Fruit fly (Drosophila melanogaster) whole organism, embryonic: ENCODE measurements around the gene CG14613.

Source experiments
- Atf6 ChIP-seq: fragments of 200-800 bp; sonication (Bioruptor generic); IDR thresholded peaks from 2 replicates; pipeline ENCODE4 v1.3.6; 2022; ENCODE audit warnings: missing biosample characterization, missing genetic modification characterization
- BEAF-32 ChIP-seq: fragments of 200-800 bp; sonication (Bioruptor generic); optimal IDR thresholded peaks from 3 replicates; lab custom pipeline; 2017; ENCODE audit warnings: missing biosample characterization, missing genetic modification characterization, mild to moderate bottlenecking, moderate library complexity, missing genetic modification reagents
- CG10267 ChIP-seq: fragments of 200-800 bp; sonication (Bioruptor generic); optimal IDR thresholded peaks from 2 replicates; lab custom pipeline; 2018; ENCODE audit warnings: missing biosample characterization, mild to moderate bottlenecking, missing genetic modification characterization, moderate library complexity
- CG10959 ChIP-seq: fragments of 200-800 bp; sonication (Bioruptor generic); IDR thresholded peaks from 2 replicates; pipeline ENCODE4 v1.3.6; 2022; ENCODE audit warnings: missing biosample characterization, missing genetic modification characterization
- CG1603 ChIP-seq: fragments of 200-800 bp; sonication (Bioruptor generic); optimal IDR thresholded peaks from 2 replicates; lab custom pipeline; 2019; ENCODE audit warnings: missing biosample characterization, mild to moderate bottlenecking, missing genetic modification characterization, moderate library complexity
- CG16813 ChIP-seq: fragments of 200-800 bp; sonication (Bioruptor generic); IDR thresholded peaks from 3 replicates; pipeline ENCODE4 v1.3.6; 2022; ENCODE audit warnings: missing biosample characterization, missing genetic modification characterization; ENCODE audit not compliant: partially characterized antibody
- CG17186 ChIP-seq: fragments of 200-800 bp; sonication (Bioruptor generic); optimal IDR thresholded peaks from 3 replicates; lab custom pipeline; 2017; ENCODE audit warnings: missing biosample characterization, missing genetic modification reagents, missing genetic modification characterization
- CG17328 ChIP-seq: fragments of 200-800 bp; sonication (Bioruptor generic); IDR thresholded peaks from 2 replicates; pipeline ENCODE4 v1.3.6; 2022; ENCODE audit warnings: missing biosample characterization, missing genetic modification characterization
- CG17612 ChIP-seq: fragments of 200-800 bp; sonication (Bioruptor generic); IDR thresholded peaks from 2 replicates; pipeline ENCODE4 v1.3.6; 2022; ENCODE audit warnings: missing biosample characterization, missing genetic modification characterization
- CG2116 ChIP-seq: fragments of 200-800 bp; sonication (Bioruptor generic); optimal IDR thresholded peaks from 3 replicates; lab custom pipeline; 2018; ENCODE audit warnings: missing biosample characterization, mild to moderate bottlenecking, missing genetic modification characterization
- CG30020 ChIP-seq: fragments of 200-800 bp; optimal IDR thresholded peaks from 2 replicates; lab custom pipeline; 2019; ENCODE audit warnings: missing biosample characterization, mild to moderate bottlenecking, missing genetic modification characterization, moderate library complexity
- CG34224 ChIP-seq: fragments of 200-800 bp; sonication (Bioruptor generic); IDR thresholded peaks from 3 replicates; pipeline ENCODE4 v1.3.6; 2022; ENCODE audit warnings: missing biosample characterization, missing genetic modification characterization; ENCODE audit not compliant: partially characterized antibody
- CG7928 ChIP-seq: fragments of 200-800 bp; sonication (Bioruptor generic); optimal IDR thresholded peaks from 2 replicates; lab custom pipeline; 2017; ENCODE audit warnings: missing biosample characterization, mild to moderate bottlenecking, missing genetic modification characterization
- CG7963 ChIP-seq: fragments of 200-800 bp; sonication (Bioruptor generic); IDR thresholded peaks from 3 replicates; pipeline ENCODE4 v1.3.6; 2022; ENCODE audit warnings: missing biosample characterization, missing genetic modification characterization; ENCODE audit not compliant: partially characterized antibody
- CG8290 ChIP-seq, 3 experiments: fragments of 200-800 bp; sonication (Bioruptor generic); optimal IDR thresholded peaks; 2 replicates each; lab custom pipeline; 2016 to 2019; ENCODE audit warnings: missing biosample characterization in 3 of 3, missing genetic modification characterization in 3 of 3, mild to moderate bottlenecking in 2 of 3, moderate library complexity in 1 of 3
- CG9797 ChIP-seq: fragments of 200-800 bp; sonication (Bioruptor generic); optimal IDR thresholded peaks from 3 replicates; lab custom pipeline; 2018; ENCODE audit warnings: missing biosample characterization, mild to moderate bottlenecking, missing genetic modification characterization
- CoRest ChIP-seq: fragments of 200-800 bp; sonication (Bioruptor generic); optimal IDR thresholded peaks from 3 replicates; lab custom pipeline; 2018; ENCODE audit warnings: missing biosample characterization, mild to moderate bottlenecking, missing genetic modification characterization, moderate library complexity
- D19A ChIP-seq: fragments of 200-800 bp; optimal IDR thresholded peaks from 3 replicates; lab custom pipeline; 2019; ENCODE audit warnings: missing biosample characterization, mild to moderate bottlenecking, missing genetic modification characterization, moderate library complexity
- Dad ChIP-seq: fragments of 200-800 bp; sonication (Bioruptor generic); optimal IDR thresholded peaks from 3 replicates; lab custom pipeline; 2016; ENCODE audit warnings: missing biosample characterization, missing genetic modification characterization
- Dp ChIP-seq: fragments of 200-800 bp; sonication (Bioruptor generic); optimal IDR thresholded peaks from 2 replicates; lab custom pipeline; 2018; ENCODE audit warnings: missing biosample characterization, mild to moderate bottlenecking, missing genetic modification characterization, moderate library complexity
- Dref ChIP-seq: fragments of 200-800 bp; sonication (Bioruptor generic); IDR thresholded peaks from 2 replicates; pipeline ENCODE4 v1.3.6; 2022; ENCODE audit warnings: missing biosample characterization, missing genetic modification characterization
- E2f2 ChIP-seq: fragments of 200-800 bp; sonication (Bioruptor generic); IDR thresholded peaks from 2 replicates; pipeline ENCODE4 v1.3.6; 2022; ENCODE audit warnings: missing biosample characterization, missing genetic modification characterization
- Ets97D ChIP-seq: fragments of 200-800 bp; sonication (Bioruptor generic); optimal IDR thresholded peaks from 3 replicates; lab custom pipeline; 2016; ENCODE audit warnings: missing biosample characterization, missing genetic modification characterization
- Med ChIP-seq: fragments of 200-800 bp; sonication (Bioruptor generic); peaks from one replicate; lab custom pipeline; 2016; ENCODE audit warnings: missing biosample characterization, missing genetic modification characterization, mild to moderate bottlenecking, inconsistent platforms, moderate library complexity
- Nf-YB ChIP-seq: fragments of 200-800 bp; sonication (Bioruptor generic); optimal IDR thresholded peaks from 3 replicates; lab custom pipeline; 2019; ENCODE audit warnings: missing biosample characterization, mild to moderate bottlenecking, missing genetic modification characterization, moderate library complexity
- Nf-YC ChIP-seq: fragments of 200-800 bp; optimal IDR thresholded peaks from 3 replicates; lab custom pipeline; 2019; ENCODE audit warnings: missing biosample characterization, mild to moderate bottlenecking, missing genetic modification characterization, moderate library complexity
- Opbp ChIP-seq: fragments of 200-800 bp; sonication (Bioruptor generic); IDR thresholded peaks from 3 replicates; pipeline ENCODE4 v1.3.6; 2022; ENCODE audit warnings: missing biosample characterization, missing genetic modification characterization; ENCODE audit not compliant: partially characterized antibody
- Scr ChIP-seq: fragments of 200-800 bp; sonication (Bioruptor generic); IDR thresholded peaks from 2 replicates; pipeline ENCODE4 v1.3.6; 2022; ENCODE audit warnings: missing biosample characterization, missing genetic modification characterization; ENCODE audit not compliant: partially characterized antibody
- Sin3A ChIP-seq: fragments of >200 bp; optimal IDR thresholded peaks from 2 replicates; lab custom pipeline; 2018
- Sry-δ ChIP-seq: fragments of 200-800 bp; sonication (Bioruptor generic); optimal IDR thresholded peaks from 2 replicates; lab custom pipeline; 2016; ENCODE audit warnings: missing biosample characterization, missing genetic modification characterization
- br ChIP-seq: fragments of >200 bp; optimal IDR thresholded peaks from 2 replicates; lab custom pipeline; 2017
- crc ChIP-seq: fragments of 200-800 bp; sonication (Bioruptor generic); optimal IDR thresholded peaks from 2 replicates; lab custom pipeline; 2016; ENCODE audit warnings: missing biosample characterization, missing genetic modification characterization
- crp ChIP-seq, 2 experiments: fragments of 200-800 bp; sonication (Bioruptor generic); optimal IDR thresholded peaks; 2 replicates in 1 of 2; 3 replicates in 1 of 2; lab custom pipeline; 2017; ENCODE audit warnings: missing biosample characterization in 2 of 2, missing genetic modification characterization in 2 of 2, mild to moderate bottlenecking in 1 of 2, moderate library complexity in 1 of 2
- fd3F ChIP-seq: fragments of 200-800 bp; sonication (Bioruptor generic); optimal IDR thresholded peaks from 2 replicates; lab custom pipeline; 2018; ENCODE audit warnings: missing biosample characterization, mild to moderate bottlenecking, missing genetic modification characterization, moderate library complexity
- gfzf ChIP-seq: fragments of 200-800 bp; sonication (Bioruptor generic); optimal IDR thresholded peaks from 2 replicates; lab custom pipeline; 2016; ENCODE audit warnings: missing biosample characterization, mild to moderate bottlenecking, missing genetic modification characterization, moderate library complexity
- ham ChIP-seq: fragments of 200-800 bp; sonication (Bioruptor generic); IDR thresholded peaks from 2 replicates; pipeline ENCODE4 v1.3.6; 2022; ENCODE audit warnings: missing biosample characterization, missing genetic modification characterization
- mld ChIP-seq: fragments of 200-800 bp; sonication (Bioruptor generic); IDR thresholded peaks from 3 replicates; pipeline ENCODE4 v1.3.6; 2022; ENCODE audit warnings: missing biosample characterization, missing genetic modification characterization; ENCODE audit not compliant: partially characterized antibody
- phol ChIP-seq: fragments of 200-800 bp; sonication (Bioruptor generic); optimal IDR thresholded peaks from 3 replicates; lab custom pipeline; 2018; ENCODE audit warnings: missing biosample characterization, mild to moderate bottlenecking, missing genetic modification characterization, moderate library complexity
- row ChIP-seq: fragments of 200-800 bp; sonication (Bioruptor generic); IDR thresholded peaks from 3 replicates; pipeline ENCODE4 v1.3.6; 2022; ENCODE audit warnings: missing biosample characterization, missing genetic modification characterization
- scrt ChIP-seq: fragments of 200-800 bp; sonication (Bioruptor generic); optimal IDR thresholded peaks from 2 replicates; lab custom pipeline; 2018; ENCODE audit warnings: missing biosample characterization, mild to moderate bottlenecking, missing genetic modification characterization, moderate library complexity
- sd ChIP-seq: fragments of 200-800 bp; sonication (Bioruptor generic); optimal IDR thresholded peaks from 3 replicates; lab custom pipeline; 2018; ENCODE audit warnings: missing biosample characterization, mild to moderate bottlenecking, missing genetic modification characterization, moderate library complexity
- slbo ChIP-seq: fragments of 200-800 bp; sonication (Bioruptor generic); IDR thresholded peaks from 2 replicates; pipeline ENCODE4 v1.3.6; 2022; ENCODE audit warnings: missing biosample characterization, missing genetic modification characterization
- slp2 ChIP-seq: fragments of 200-800 bp; sonication (Bioruptor generic); optimal IDR thresholded peaks from 2 replicates; lab custom pipeline; 2016; ENCODE audit warnings: missing biosample characterization, missing genetic modification characterization
- stwl ChIP-seq: fragments of 200-800 bp; sonication (Bioruptor generic); optimal IDR thresholded peaks from 3 replicates; lab custom pipeline; 2018; ENCODE audit warnings: missing biosample characterization, mild to moderate bottlenecking, missing genetic modification characterization, moderate library complexity
- ttk ChIP-seq: fragments of 200-800 bp; sonication (Bioruptor generic); IDR thresholded peaks from 2 replicates; pipeline ENCODE4 v2.1.2; 2022; ENCODE audit warnings: missing biosample characterization, missing genetic modification characterization
- zfh1 ChIP-seq: fragments of 200-800 bp; sonication (Bioruptor generic); IDR thresholded peaks from 3 replicates; pipeline ENCODE4 v1.3.6; 2022; ENCODE audit warnings: missing biosample characterization, missing genetic modification characterization

Gene CG14613

dm6 chrX:22486487-22486886 is 14.7 kb upstream of the CG14613 start (continued):
- TF ChIP-seq Nf-YB (GFP tag; lab: Kevin White, UChicago), result no peak
- 0 out of 3 replicates have a peak, but pooled peaks have one; percentile 37 for TF ChIP-seq CG7963
- no peak for TF ChIP-seq ham (GFP tag; lab: Robert Waterston, UW)

dm6 chrX:22481860-22482544 is 10.2 kb upstream of the CG14613 start, which contains the start of the genes Cp110 and CG12576:
Gene Cp110 (plus strand): TSS chrX:22482082.
Gene CG12576 (minus strand): TSS chrX:22482357.
- peak; percentile 8 for TF ChIP-seq CG17186 (GFP tag; lab: Kevin White, UChicago)
- peak; percentile 54 for TF ChIP-seq Med (GFP tag; lab: Kevin White, UChicago)
- peak; percentile 66 for TF ChIP-seq BEAF-32 (GFP tag; lab: Kevin White, UChicago)
- peak; percentile 60 for TF ChIP-seq scrt (GFP tag; lab: Kevin White, UChicago)
- peak; percentile 30 for TF ChIP-seq CG30020 (tag; lab: Kevin White, UChicago)
- TF ChIP-seq stwl (tag; lab: Kevin White, UChicago), result peak; percentile 19
- TF ChIP-seq slp2 (GFP tag; lab: Kevin White, UChicago), result no peak
- TF ChIP-seq Nf-YC, result peak; percentile 23
- TF ChIP-seq CG34224 (GFP tag; lab: Robert Waterston, UW), result no peak
- peak; percentile 79 for TF ChIP-seq CG7928 (GFP tag; lab: Kevin White, UChicago)
- peak; percentile 74 for TF ChIP-seq E2f2 (GFP tag; lab: Robert Waterston, UW)
- peak; percentile 3 for TF ChIP-seq CoRest (tag; lab: Kevin White, UChicago)
- TF ChIP-seq Dad, result no peak
- peak in 1 of 2 experiments; percentile 76 for TF ChIP-seq crp (GFP tag; optimal IDR thresholded peaks at IDR 0.05; lab: Kevin White, UChicago)
- peak; percentile 86 for TF ChIP-seq Sin3A (lab: Kevin White, UChicago)
- 0 out of 2 replicates have a peak, but pooled peaks have one; percentile 5 for TF ChIP-seq CG17328 (GFP tag; lab: Robert Waterston, UW)
- no peak for TF ChIP-seq fd3F (GFP tag; lab: Kevin White, UChicago)
- TF ChIP-seq Ets97D (GFP tag; lab: Kevin White, UChicago), result peak; percentile 8
- peak; percentile 56 for TF ChIP-seq Dref (GFP tag; lab: Robert Waterston, UW)
- TF ChIP-seq mld, result 0 out of 3 replicates have a peak, but pooled peaks have one; percentile 21
- peak; percentile 37; the same call in 1 of the 2 replicates for TF ChIP-seq Scr (GFP tag; lab: Robert Waterston, UW)
- peak; percentile 35; the same call in 1 of the 3 replicates for TF ChIP-seq row (GFP tag; lab: Robert Waterston, UW)
- peak; percentile 65 for TF ChIP-seq CG9797
- no peak for TF ChIP-seq slbo
- peak; percentile 45 for TF ChIP-seq sd (tag; lab: Kevin White, UChicago)
- no peak for TF ChIP-seq br (lab: Kevin White, UChicago)
- peak; percentile 34 for TF ChIP-seq CG1603 (tag; lab: Kevin White, UChicago)
- TF ChIP-seq Dp (GFP tag; lab: Kevin White, UChicago), result peak; percentile 68
- 0 out of 3 replicates have a peak, but pooled peaks have one; percentile 42 for TF ChIP-seq CG16813 (GFP tag; lab: Robert Waterston, UW)
- no peak for TF ChIP-seq zfh1
- no peak for TF ChIP-seq CG10959 (GFP tag; lab: Robert Waterston, UW)
- TF ChIP-seq Opbp, result 0 out of 3 replicates have a peak, but pooled peaks have one; percentile 45
- no peak for TF ChIP-seq CG8290 (GFP tag; optimal IDR thresholded peaks at IDR 0.05; lab: Kevin White, UChicago)
- peak in 1 of 2 experiments; percentile 28 for TF ChIP-seq CG8290 (tag; optimal IDR thresholded peaks at IDR 0.05; lab: Kevin White, UChicago)
- TF ChIP-seq ttk (GFP tag; lab: Robert Waterston, UW), result no peak
- no peak for TF ChIP-seq crc (GFP tag; lab: Kevin White, UChicago)
- TF ChIP-seq phol (tag; lab: Kevin White, UChicago), result peak; percentile 6
- peak; percentile 3 for TF ChIP-seq CG10267
- TF ChIP-seq D19A (tag; lab: Kevin White, UChicago), result no peak
- peak; percentile 73 for TF ChIP-seq gfzf (GFP tag; lab: Kevin White, UChicago)
- peak; percentile 93 for TF ChIP-seq CG2116 (GFP tag; lab: Kevin White, UChicago)
- TF ChIP-seq CG17612 (GFP tag; lab: Robert Waterston, UW), result no peak
- TF ChIP-seq Sry-δ, result peak; percentile 70
- no peak for TF ChIP-seq Atf6 (GFP tag; lab: Robert Waterston, UW)
